Fruit fly (Drosophila melanogaster) whole organism, wandering third instar larva: ENCODE results near the gene Shmt.

ENCODE experiments used
- Abd-B ChIP-seq: fragments of >200 bp; optimal IDR thresholded peaks from 2 replicates; lab custom pipeline; 2017; ENCODE audit warnings: missing biosample characterization, missing genetic modification characterization
- Dif ChIP-seq: fragments of 200-275, 200-300 bp; sonication (Bioruptor generic); optimal IDR thresholded peaks from 2 replicates; lab custom pipeline; 2018; ENCODE audit warnings: missing biosample characterization, missing genetic modification characterization; ENCODE audit not compliant: partially characterized antibody
- GATAd ChIP-seq: sonication (Bioruptor generic); optimal IDR thresholded peaks from 2 replicates; lab custom pipeline; 2016; ENCODE audit warnings: missing biosample characterization, missing genetic modification characterization
- Jra ChIP-seq: sonication (Bioruptor generic); optimal IDR thresholded peaks from 2 replicates; lab custom pipeline; 2016; ENCODE audit warnings: missing biosample characterization, missing genetic modification characterization
- Myc ChIP-seq: fragments of >200 bp; optimal IDR thresholded peaks from 2 replicates; lab custom pipeline; 2017
- br ChIP-seq: fragments of 200-800 bp; sonication (Bioruptor generic); optimal IDR thresholded peaks from 2 replicates; lab custom pipeline; 2016; ENCODE audit warnings: missing biosample characterization, missing genetic modification characterization
- ey ChIP-seq: fragments of 200-800 bp; sonication (Bioruptor generic); optimal IDR thresholded peaks from 2 replicates; lab custom pipeline; 2016; ENCODE audit warnings: missing biosample characterization, missing genetic modification characterization
- fru ChIP-seq: fragments of 200-800 bp; sonication (Bioruptor generic); optimal IDR thresholded peaks from 3 replicates; lab custom pipeline; 2016; ENCODE audit warnings: missing biosample characterization, mild to moderate bottlenecking, missing genetic modification characterization
- jim ChIP-seq: fragments of 175-275, 200-325 bp; sonication (Bioruptor generic); optimal IDR thresholded peaks from 2 replicates; lab custom pipeline; 2016; ENCODE audit warnings: missing biosample characterization, mild to moderate bottlenecking, missing genetic modification characterization
- psq ChIP-seq: fragments of 200-800 bp; sonication (Bioruptor generic); optimal IDR thresholded peaks from 3 replicates; lab custom pipeline; 2017; ENCODE audit warnings: missing biosample characterization, mild to moderate bottlenecking, missing genetic modification characterization, moderate library complexity
- rgr ChIP-seq: fragments of 200-800 bp; sonication (Bioruptor generic); optimal IDR thresholded peaks from 3 replicates; lab custom pipeline; 2016; ENCODE audit warnings: missing biosample characterization, mild to moderate bottlenecking, missing genetic modification characterization
- sv ChIP-seq: fragments of 200-800 bp; sonication (Bioruptor generic); optimal IDR thresholded peaks from 3 replicates; lab custom pipeline; 2016; ENCODE audit warnings: missing biosample characterization, missing genetic modification characterization
- usp ChIP-seq: fragments of >200 bp; optimal IDR thresholded peaks from 2 replicates; lab custom pipeline; 2017; ENCODE audit warnings: missing biosample characterization, missing genetic modification characterization

- TF ChIP-seq GATAd (GFP tag; lab: Kevin White, UChicago), result no peak
- TF ChIP-seq sv (GFP tag; lab: Kevin White, UChicago), result no peak
- no peak for TF ChIP-seq fru (GFP tag; lab: Kevin White, UChicago)
- TF ChIP-seq Jra (GFP tag; lab: Kevin White, UChicago), result no peak
- no peak for TF ChIP-seq psq (GFP tag; lab: Kevin White, UChicago)
- no peak for TF ChIP-seq ey (GFP tag; lab: Kevin White, UChicago)
- no peak for TF ChIP-seq br (GFP tag; lab: Kevin White, UChicago)
- no peak for TF ChIP-seq rgr
- no peak for TF ChIP-seq usp (GFP tag; lab: Kevin White, UChicago)
- TF ChIP-seq Abd-B (GFP tag; lab: Kevin White, UChicago), result no peak
- TF ChIP-seq jim (GFP tag; lab: Kevin White, UChicago), result no peak
- no peak for TF ChIP-seq Myc (lab: Kevin White, UChicago)
- TF ChIP-seq Dif (GFP tag; lab: Kevin White, UChicago), result no peak
Measured at dm6 chrX:5873164-5873563, 43.4 kb downstream of the Shmt start, which contains the start of gene GAA1.
